Fruit fly (Drosophila melanogaster) whole organism, adult: Measurements from ENCODE around the gene CG46281.

ENCODE experiments used
- CG11617 ChIP-seq: fragments of 200-800 bp; sonication (Bioruptor generic); optimal IDR thresholded peaks from 2 replicates; lab custom pipeline; 2017; ENCODE audit warnings: mild to moderate bottlenecking, missing biosample characterization, missing genetic modification reagents, missing genetic modification characterization
- CG12768 ChIP-seq: fragments of 200-800 bp; sonication (Bioruptor generic); optimal IDR thresholded peaks from 2 replicates; lab custom pipeline; 2017; ENCODE audit warnings: missing biosample characterization, missing genetic modification characterization, mild to moderate bottlenecking, moderate library complexity, missing genetic modification reagents
- CG14711 ChIP-seq: fragments of 200-800 bp; sonication (Bioruptor generic); optimal IDR thresholded peaks from 2 replicates; lab custom pipeline; 2018; ENCODE audit warnings: missing biosample characterization, mild to moderate bottlenecking, missing genetic modification characterization, moderate library complexity
- CG1620 ChIP-seq: fragments of 200-800 bp; sonication (Bioruptor generic); optimal IDR thresholded peaks from 2 replicates; lab custom pipeline; 2016; ENCODE audit warnings: missing biosample characterization, missing genetic modification characterization
- CG33017 ChIP-seq: fragments of 200-800 bp; sonication (Bioruptor generic); optimal IDR thresholded peaks from 2 replicates; lab custom pipeline; 2018; ENCODE audit warnings: missing biosample characterization, mild to moderate bottlenecking, missing genetic modification characterization, moderate library complexity
- CG5204 ChIP-seq: fragments of 200-800 bp; sonication (Bioruptor generic); optimal IDR thresholded peaks from 2 replicates; lab custom pipeline; 2016; ENCODE audit warnings: missing biosample characterization, missing genetic modification characterization
- CG7045 ChIP-seq: fragments of 200-800 bp; sonication (Bioruptor generic); optimal IDR thresholded peaks from 2 replicates; lab custom pipeline; 2017; ENCODE audit warnings: missing biosample characterization, mild to moderate bottlenecking, missing genetic modification characterization
- CG7101 ChIP-seq: fragments of 200-800 bp; sonication (Bioruptor generic); optimal IDR thresholded peaks from 2 replicates; lab custom pipeline; 2018; ENCODE audit warnings: missing biosample characterization, mild to moderate bottlenecking, missing genetic modification characterization, moderate library complexity
- Clk ChIP-seq: fragments of 200-800 bp; sonication (Bioruptor generic); optimal IDR thresholded peaks from 2 replicates; lab custom pipeline; 2017; ENCODE audit warnings: missing biosample characterization, missing genetic modification characterization
- Crg-1 ChIP-seq: fragments of 200-800 bp; sonication (Bioruptor generic); optimal IDR thresholded peaks from 2 replicates; lab custom pipeline; 2016; ENCODE audit warnings: missing biosample characterization, missing genetic modification characterization
- Hr96 ChIP-seq: fragments of 200-800 bp; sonication (Bioruptor generic); optimal IDR thresholded peaks from 2 replicates; lab custom pipeline; 2016; ENCODE audit warnings: missing biosample characterization, missing genetic modification characterization
- Mnt ChIP-seq: fragments of 200-800 bp; sonication (Bioruptor generic); optimal IDR thresholded peaks from 2 replicates; lab custom pipeline; 2016; ENCODE audit warnings: missing biosample characterization, mild to moderate bottlenecking, missing genetic modification characterization
- bab1 ChIP-seq: fragments of 200-800 bp; sonication (Bioruptor generic); optimal IDR thresholded peaks from 3 replicates; lab custom pipeline; 2019; ENCODE audit warnings: missing biosample characterization, mild to moderate bottlenecking, missing genetic modification characterization, moderate library complexity
- cic ChIP-seq: fragments of 200-800 bp; sonication (Bioruptor generic); optimal IDR thresholded peaks from 2 replicates; lab custom pipeline; 2017; ENCODE audit warnings: missing biosample characterization, mild to moderate bottlenecking, missing genetic modification characterization, moderate library complexity
- cnc ChIP-seq, 2 experiments: fragments of >200 bp; optimal IDR thresholded peaks; 2 replicates each; lab custom pipeline; 2017
- kay ChIP-seq: fragments of 200-800 bp; sonication (Bioruptor generic); peaks from one replicate; lab custom pipeline; 2016; ENCODE audit warnings: missing biosample characterization, missing genetic modification characterization, borderline replicate concordance
- ovo ChIP-seq: fragments of 200-800 bp; sonication (Bioruptor generic); optimal IDR thresholded peaks from 2 replicates; lab custom pipeline; 2016; ENCODE audit warnings: missing biosample characterization, missing genetic modification characterization
- pad ChIP-seq: fragments of 200-800 bp; sonication (Bioruptor generic); optimal IDR thresholded peaks from 3 replicates; lab custom pipeline; 2017; ENCODE audit warnings: missing biosample characterization, missing genetic modification characterization, mild to moderate bottlenecking, moderate library complexity, missing genetic modification reagents
- tj ChIP-seq: fragments of 200-800 bp; sonication (Bioruptor generic); optimal IDR thresholded peaks from 3 replicates; lab custom pipeline; 2017; ENCODE audit warnings: missing biosample characterization, mild to moderate bottlenecking, missing genetic modification characterization, moderate library complexity
- toe ChIP-seq: fragments of 200-800 bp; sonication (Bioruptor generic); optimal IDR thresholded peaks from 2 replicates; lab custom pipeline; 2016; ENCODE audit warnings: missing biosample characterization, missing genetic modification characterization

The CG46281 gene

DNA sequence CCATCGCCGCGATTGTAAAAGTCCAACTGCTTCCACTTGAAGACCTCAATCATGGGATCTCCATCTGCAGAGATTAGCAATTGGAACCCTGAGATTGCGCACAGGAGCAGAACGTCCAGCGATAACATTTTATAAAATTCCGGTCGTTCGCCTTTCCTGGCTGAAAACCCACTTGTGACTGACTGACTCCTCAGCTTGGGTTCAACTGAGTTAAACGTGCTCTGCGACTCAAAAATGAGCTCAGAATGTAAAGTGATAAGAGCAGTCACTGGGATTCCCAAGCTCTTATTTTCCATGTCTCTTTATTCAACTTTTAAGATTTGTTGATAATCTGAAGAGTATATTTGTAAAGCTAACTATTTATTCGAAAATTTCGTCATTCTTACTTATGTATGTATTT is 37.1 kb downstream of the CG46281 start, which contains the start of gene yellow-f:
Gene yellow-f (minus strand): TSS at position 184 of the 400 bp plus-strand sequence.
- TF ChIP-seq ovo (GFP tag; lab: Kevin White, UChicago): no peak
- no peak for TF ChIP-seq Clk (GFP tag; lab: Kevin White, UChicago)
- no peak for TF ChIP-seq Crg-1 (GFP tag; lab: Kevin White, UChicago)
- TF ChIP-seq cic (GFP tag; lab: Kevin White, UChicago): no peak
- no peak for TF ChIP-seq CG7101 (tag; lab: Kevin White, UChicago)
- no peak for TF ChIP-seq CG12768 (GFP tag; lab: Kevin White, UChicago)
- TF ChIP-seq CG11617 (GFP tag; lab: Kevin White, UChicago): no peak
- no peak for TF ChIP-seq cnc (optimal IDR thresholded peaks at IDR 0.05; lab: Kevin White, UChicago)
- TF ChIP-seq toe: no peak
- TF ChIP-seq CG1620 (GFP tag; lab: Kevin White, UChicago): no peak
- TF ChIP-seq CG7045 (GFP tag; lab: Kevin White, UChicago): no peak
- no peak for TF ChIP-seq bab1 (GFP tag; lab: Kevin White, UChicago)
- no peak for TF ChIP-seq CG14711 (tag; lab: Kevin White, UChicago)
- no peak for TF ChIP-seq CG33017 (tag; lab: Kevin White, UChicago)
- TF ChIP-seq tj (GFP tag; lab: Kevin White, UChicago): no peak
- TF ChIP-seq Mnt (GFP tag; lab: Kevin White, UChicago): no peak
- TF ChIP-seq CG5204 (GFP tag; lab: Kevin White, UChicago): no peak
- TF ChIP-seq kay (GFP tag; lab: Kevin White, UChicago): no peak

DNA sequence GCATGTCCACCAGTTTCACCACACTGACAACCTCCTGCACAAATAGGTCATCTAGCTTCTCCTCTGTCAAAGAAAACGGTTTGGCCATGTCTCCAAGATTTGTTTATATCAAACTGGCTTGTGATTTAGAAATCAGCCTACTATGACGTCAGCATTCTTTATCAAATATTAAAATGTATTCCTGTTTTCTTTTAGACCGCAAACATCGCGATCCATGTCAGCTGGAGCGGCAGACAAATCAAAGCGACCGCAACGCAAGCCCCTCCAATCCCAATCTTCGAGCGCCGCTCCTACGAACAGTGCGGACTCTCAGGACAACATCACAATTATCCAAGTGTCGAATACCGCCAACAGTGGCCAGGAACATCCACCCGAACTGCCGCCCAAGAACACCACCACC is 41.7 kb downstream of the CG46281 start, which contains the start of gene CG14383:
Gene CG14383 (minus strand): TSS at position 101 of the 400 bp plus-strand sequence.
- TF ChIP-seq CG11617 (GFP tag; lab: Kevin White, UChicago): no peak
- TF ChIP-seq toe: no peak
- no peak for TF ChIP-seq Crg-1 (GFP tag; lab: Kevin White, UChicago)
- no peak for TF ChIP-seq CG14711 (tag; lab: Kevin White, UChicago)
- no peak for TF ChIP-seq CG5204 (GFP tag; lab: Kevin White, UChicago)
- TF ChIP-seq CG7045 (GFP tag; lab: Kevin White, UChicago): no peak
- no peak for TF ChIP-seq Mnt (GFP tag; lab: Kevin White, UChicago)
- no peak for TF ChIP-seq CG1620 (GFP tag; lab: Kevin White, UChicago)
- no peak for TF ChIP-seq tj (GFP tag; lab: Kevin White, UChicago)
- no peak for TF ChIP-seq CG12768 (GFP tag; lab: Kevin White, UChicago)
- TF ChIP-seq Clk (GFP tag; lab: Kevin White, UChicago): no peak
- no peak for TF ChIP-seq cnc (optimal IDR thresholded peaks at IDR 0.05; lab: Kevin White, UChicago)
- no peak for TF ChIP-seq CG33017 (tag; lab: Kevin White, UChicago)

DNA sequence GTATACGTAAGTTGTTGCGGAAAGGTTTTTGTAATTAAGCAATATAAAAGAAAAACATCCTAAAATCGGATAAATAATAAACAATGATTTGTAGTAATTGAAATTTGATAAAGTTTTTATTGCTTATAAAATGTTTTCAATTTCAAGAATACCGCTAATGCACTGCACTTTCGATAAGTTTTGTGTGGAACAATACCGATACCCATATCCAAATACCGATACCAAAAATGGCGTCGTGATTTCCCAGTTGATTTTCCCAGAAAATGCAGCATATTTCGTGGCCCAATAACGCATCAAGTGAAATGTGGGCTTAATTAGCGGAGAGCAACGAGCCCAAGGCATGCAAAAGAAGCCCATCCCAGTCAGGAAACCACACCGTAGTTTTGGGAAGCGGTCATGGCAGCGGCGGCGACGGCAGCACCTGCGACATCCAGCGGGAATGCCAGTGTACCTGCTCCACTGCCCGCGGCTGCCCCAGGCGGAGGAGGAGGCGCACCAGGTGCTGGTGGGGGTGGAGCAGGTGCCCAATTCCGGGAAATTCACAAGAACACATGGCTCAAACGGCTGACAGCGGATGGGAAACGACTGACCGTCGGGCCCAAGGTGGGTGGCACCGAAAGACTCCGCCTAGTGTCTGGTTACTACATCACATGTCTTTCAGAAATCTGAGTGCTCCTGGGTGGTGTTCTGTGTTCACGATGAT is 44.1 kb downstream of the CG46281 start, which contains the start of gene CG31342:
Gene CG31342 (plus strand): TSS at position 214 of the 703 bp plus-strand sequence.
- peak; percentile 40 for TF ChIP-seq CG7045 (GFP tag; lab: Kevin White, UChicago)
- no peak for TF ChIP-seq Clk (GFP tag; lab: Kevin White, UChicago)
- TF ChIP-seq kay (GFP tag; lab: Kevin White, UChicago): no peak
- peak; percentile 34 for TF ChIP-seq CG11617 (GFP tag; lab: Kevin White, UChicago)
- no peak for TF ChIP-seq toe
- no peak for TF ChIP-seq cnc (optimal IDR thresholded peaks at IDR 0.05; lab: Kevin White, UChicago)
- no peak for TF ChIP-seq Crg-1 (GFP tag; lab: Kevin White, UChicago)
- TF ChIP-seq CG5204 (GFP tag; lab: Kevin White, UChicago): no peak
- no peak for TF ChIP-seq CG12768 (GFP tag; lab: Kevin White, UChicago)
- TF ChIP-seq CG33017 (tag; lab: Kevin White, UChicago): peak; percentile 50
- peak; percentile 5 for TF ChIP-seq tj (GFP tag; lab: Kevin White, UChicago)
- peak; percentile 59 for TF ChIP-seq CG7101 (tag; lab: Kevin White, UChicago)
- no peak for TF ChIP-seq cic (GFP tag; lab: Kevin White, UChicago)
- TF ChIP-seq pad (GFP tag; lab: Kevin White, UChicago): no peak
- no peak for TF ChIP-seq ovo (GFP tag; lab: Kevin White, UChicago)
- no peak for TF ChIP-seq Mnt (GFP tag; lab: Kevin White, UChicago)
- no peak for TF ChIP-seq Hr96 (GFP tag; lab: Kevin White, UChicago)
- peak; percentile 70 for TF ChIP-seq bab1 (GFP tag; lab: Kevin White, UChicago)
- TF ChIP-seq CG1620 (GFP tag; lab: Kevin White, UChicago): no peak
- peak; percentile 59 for TF ChIP-seq CG14711 (tag; lab: Kevin White, UChicago)

DNA sequence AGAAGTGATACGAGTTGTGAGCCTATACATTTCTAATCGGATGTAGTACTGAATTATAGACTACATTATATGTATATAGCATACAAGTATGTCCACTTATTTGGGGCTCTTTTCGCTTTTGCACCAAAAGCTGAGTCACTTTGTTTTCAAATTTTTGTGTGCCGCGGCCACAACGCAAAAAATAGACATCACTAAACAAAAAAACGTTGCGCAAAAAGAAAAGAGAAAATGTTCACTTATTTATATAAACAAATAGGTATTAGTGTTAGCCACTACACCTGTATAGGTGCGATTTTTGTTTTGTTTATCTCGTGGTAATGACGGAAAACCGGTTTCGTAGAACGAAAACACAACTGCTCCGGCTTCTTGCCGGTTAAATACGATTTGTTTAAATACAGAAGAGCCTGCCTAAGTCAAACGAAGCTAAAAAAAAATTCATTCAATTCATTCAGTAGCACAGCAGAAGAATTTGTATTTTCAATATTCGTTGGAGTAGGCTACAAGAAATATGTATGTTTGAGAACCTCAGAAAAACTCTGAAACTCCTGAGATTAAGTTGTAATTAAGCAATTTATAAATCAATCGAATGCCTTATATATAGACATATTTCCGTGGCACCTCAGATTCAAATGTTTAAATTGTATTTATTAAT is 47.0 kb downstream of the CG46281 start:
- TF ChIP-seq toe: no peak
- peak; percentile 24 for TF ChIP-seq Mnt (GFP tag; lab: Kevin White, UChicago)
- TF ChIP-seq cic (GFP tag; lab: Kevin White, UChicago): peak; percentile 78
- no peak for TF ChIP-seq CG12768 (GFP tag; lab: Kevin White, UChicago)
- no peak for TF ChIP-seq CG33017 (tag; lab: Kevin White, UChicago)
- no peak for TF ChIP-seq cnc (optimal IDR thresholded peaks at IDR 0.05; lab: Kevin White, UChicago)
- TF ChIP-seq ovo (GFP tag; lab: Kevin White, UChicago): no peak
- TF ChIP-seq Hr96 (GFP tag; lab: Kevin White, UChicago): no peak
- peak; percentile 98 for TF ChIP-seq kay (GFP tag; lab: Kevin White, UChicago)
- no peak for TF ChIP-seq CG7101 (tag; lab: Kevin White, UChicago)
- no peak for TF ChIP-seq tj (GFP tag; lab: Kevin White, UChicago)
- no peak for TF ChIP-seq Clk (GFP tag; lab: Kevin White, UChicago)
- TF ChIP-seq bab1 (GFP tag; lab: Kevin White, UChicago): no peak
- TF ChIP-seq CG1620 (GFP tag; lab: Kevin White, UChicago): no peak
